Worm (Caenorhabditis elegans): Measurements from ENCODE around the gene nbs-1.

DNA sequence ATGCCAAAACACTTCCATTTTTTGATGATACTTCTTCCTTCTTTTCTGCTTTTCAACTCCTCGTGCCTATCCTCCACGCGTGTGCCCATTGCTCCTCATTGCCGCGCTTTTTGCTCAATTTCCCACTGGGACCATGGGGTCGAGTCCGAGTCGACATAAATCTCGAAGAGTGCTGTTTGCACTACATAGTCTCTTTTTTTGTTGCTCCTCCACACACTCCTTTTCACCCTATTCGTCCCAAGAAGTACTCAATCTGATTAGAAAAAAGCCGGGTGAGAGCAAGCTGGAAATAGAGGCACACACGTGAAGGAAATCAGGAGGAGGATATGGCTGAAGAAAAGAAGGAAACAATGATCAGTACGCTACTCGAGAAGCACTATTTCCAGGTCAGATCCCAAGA lies 46.3 kb upstream of the nbs-1 start, which contains the start of gene arrd-6:
- no peak for TF ChIP-seq ztf-11 (tag; optimal IDR thresholded peaks at IDR 0.05)
- no peak for TF ChIP-seq pag-3 (tag; optimal IDR thresholded peaks at IDR 0.05; ENCODE audit: borderline replicate concordance, insufficient read depth)
- TF ChIP-seq alr-1 (tag; optimal IDR thresholded peaks at IDR 0.05; ENCODE audit: borderline replicate concordance) = no peak
- no peak for TF ChIP-seq unc-130 (tag; optimal IDR thresholded peaks at IDR 0.05)
- TF ChIP-seq ama-1 (optimal IDR thresholded peaks at IDR 0.05) = no peak
